Worm (Caenorhabditis elegans): ENCODE data around the gene C08F11.12.

The C08F11.12 gene

ce11 chrIV:13636975-13637374, 14.3 kb downstream of the C08F11.12 start, which contains the start of gene C08F11.7:
TSS of gene C08F11.7 (plus strand) at chrIV:13637275.
- no peak for TF ChIP-seq rnt-1 (tag; optimal IDR thresholded peaks at IDR 0.05)
- no peak for TF ChIP-seq fos-1 (tag; optimal IDR thresholded peaks at IDR 0.05)
- TF ChIP-seq pax-3 (tag; optimal IDR thresholded peaks at IDR 0.05), result no peak
- no peak for TF ChIP-seq snpc-4 (tag; optimal IDR thresholded peaks at IDR 0.05)
- no peak for TF ChIP-seq nhr-47 (tag; optimal IDR thresholded peaks at IDR 0.05)
- no peak for TF ChIP-seq blmp-1 (tag; optimal IDR thresholded peaks at IDR 0.05)
- no peak for TF ChIP-seq xbp-1 (tag; optimal IDR thresholded peaks at IDR 0.05)
- TF ChIP-seq swsn-7 (tag; optimal IDR thresholded peaks at IDR 0.05), result no peak
- no peak for TF ChIP-seq ceh-88 (GFP tag; IDR thresholded peaks at IDR 0.05)
- TF ChIP-seq fkh-4 (tag; optimal IDR thresholded peaks at IDR 0.05; ENCODE audit: borderline replicate concordance), result no peak
- TF ChIP-seq nhr-90 (tag; optimal IDR thresholded peaks at IDR 0.05; ENCODE audit: poor library complexity), result no peak
- no peak for TF ChIP-seq zag-1 (tag; optimal IDR thresholded peaks at IDR 0.05)
- TF ChIP-seq nhr-85 (tag), result no peak
- no peak for TF ChIP-seq ztf-11 (tag; optimal IDR thresholded peaks at IDR 0.05)
- no peak for TF ChIP-seq lin-14 (GFP tag; optimal IDR thresholded peaks at IDR 0.05)

ce11 chrIV:13633165-13633564, 18.1 kb downstream of the C08F11.12 start, which contains the start of gene fbxa-98:
TSS of gene fbxa-98 (plus strand) at chrIV:13633407.
- TF ChIP-seq irx-1 (tag; optimal IDR thresholded peaks at IDR 0.05), result no peak
- no peak for TF ChIP-seq blmp-1 (tag; optimal IDR thresholded peaks at IDR 0.05)
- no peak for TF ChIP-seq mep-1 (tag; optimal IDR thresholded peaks at IDR 0.05)
- TF ChIP-seq unc-30 (tag; optimal IDR thresholded peaks at IDR 0.05), result no peak
- no peak for TF ChIP-seq nhr-84 (tag; optimal IDR thresholded peaks at IDR 0.05)
- no peak for TF ChIP-seq nhr-20 (tag; optimal IDR thresholded peaks at IDR 0.05)
- no peak for TF ChIP-seq alr-1 (tag; optimal IDR thresholded peaks at IDR 0.05; ENCODE audit: borderline replicate concordance)
- TF ChIP-seq fos-1 (tag; optimal IDR thresholded peaks at IDR 0.05), result no peak
- TF ChIP-seq egl-27 (tag; optimal IDR thresholded peaks at IDR 0.05), result no peak
- no peak for TF ChIP-seq lin-14 (GFP tag; optimal IDR thresholded peaks at IDR 0.05)
- TF ChIP-seq swsn-7 (tag; optimal IDR thresholded peaks at IDR 0.05), result no peak
- TF ChIP-seq snpc-4 (tag; optimal IDR thresholded peaks at IDR 0.05), result no peak
- TF ChIP-seq pqm-1 (tag; optimal IDR thresholded peaks at IDR 0.05), result no peak

ce11 chrIV:13632613-13633012, 18.7 kb downstream of the C08F11.12 start:
- no peak for TF ChIP-seq C04F5.9 (tag; optimal IDR thresholded peaks at IDR 0.05)

- TF ChIP-seq unc-30 (tag; optimal IDR thresholded peaks at IDR 0.05) (no peak), egl-13 (tag; optimal IDR thresholded peaks at IDR 0.05) (no peak), ces-1 (GFP tag; optimal IDR thresholded peaks at IDR 0.05) (no peak), ets-5 (GFP tag; IDR thresholded peaks at IDR 0.05) (no peak), efl-1 (optimal IDR thresholded peaks at IDR 0.05) (no peak), efl-1 (GFP tag; optimal IDR thresholded peaks at IDR 0.05 in 1 of 2) (no peak), ceh-8 (GFP tag; optimal IDR thresholded peaks at IDR 0.05) (no peak), sup-37 (GFP tag; optimal IDR thresholded peaks at IDR 0.05) (no peak), blmp-1 (tag; optimal IDR thresholded peaks at IDR 0.05) (no peak), nhr-237 (tag; optimal IDR thresholded peaks at IDR 0.05) (no peak), ceh-63 (GFP tag; optimal IDR thresholded peaks at IDR 0.05) (no peak), fos-1 (tag; optimal IDR thresholded peaks at IDR 0.05) (no peak), hlh-4 (tag; optimal IDR thresholded peaks at IDR 0.05) (no peak), nhr-76 (tag; optimal IDR thresholded peaks at IDR 0.05) (no peak), unc-62 (GFP tag; optimal IDR thresholded peaks at IDR 0.05) (no peak), ztf-4 (tag; optimal IDR thresholded peaks at IDR 0.05) (no peak), ceh-88 (GFP tag; IDR thresholded peaks at IDR 0.05) (no peak), ztf-11 (tag; optimal IDR thresholded peaks at IDR 0.05) (no peak)
Observed at ce11 chrIV:13626469-13626868, 24.8 kb downstream of the C08F11.12 start, which contains the start of gene sru-21. TSS of gene sru-21 (plus strand) at chrIV:13626769.
